Fruit fly (Drosophila melanogaster): ENCODE results near the gene Strump.
A peak's percentile ranks its signal among the peaks of the same experiment; 100 is the strongest.

Strump gene

DNA sequence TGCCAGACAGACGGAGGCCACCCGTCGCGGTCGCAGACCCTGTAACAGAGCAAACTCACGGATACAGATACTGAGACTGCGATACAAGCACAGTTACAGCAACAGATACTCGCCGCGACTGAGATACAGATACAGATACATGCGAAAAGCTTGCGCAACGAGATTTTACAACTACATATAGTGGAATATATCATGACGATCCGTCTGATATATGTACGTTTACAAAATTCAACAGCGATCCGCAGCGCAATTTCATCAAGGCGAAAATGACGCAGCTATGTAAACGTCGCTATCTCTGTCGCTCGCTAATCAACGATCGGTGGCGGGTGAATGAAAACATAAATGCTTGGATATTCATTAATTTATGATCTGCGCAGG is 28.3 kb downstream of the Strump start (continued):
- peak; percentile 91; the same call in 3 of the 4 replicates for TF ChIP-seq chinmo (GFP tag; IDR thresholded peaks at IDR 0.05; ENCODE audit: partially characterized antibody)
- no peak for TF ChIP-seq Ets97D (GFP tag; optimal IDR thresholded peaks at IDR 0.05)
- no peak for TF ChIP-seq CG12155 (GFP tag; optimal IDR thresholded peaks at IDR 0.05)
- no peak for TF ChIP-seq Six4 (GFP tag; optimal IDR thresholded peaks at IDR 0.05)
- TF ChIP-seq Dp (GFP tag; optimal IDR thresholded peaks at IDR 0.05): no peak
- TF ChIP-seq HLH4C (GFP tag; IDR thresholded peaks at IDR 0.05; ENCODE audit: partially characterized antibody): peak; percentile 36; the same call in 1 of the 3 replicates
- no peak for TF ChIP-seq vnd (GFP tag; IDR thresholded peaks at IDR 0.05; ENCODE audit: partially characterized antibody)
- no peak for TF ChIP-seq z (GFP tag; IDR thresholded peaks at IDR 0.05)
- no peak for TF ChIP-seq mam (GFP tag; optimal IDR thresholded peaks at IDR 0.05)
- TF ChIP-seq CG15479 (GFP tag; optimal IDR thresholded peaks at IDR 0.05): no peak
- peak; percentile 51 for TF ChIP-seq nom (GFP tag; optimal IDR thresholded peaks at IDR 0.05)
- no peak for TF ChIP-seq NFAT (GFP tag; IDR thresholded peaks at IDR 0.05)
- peak; percentile 46 for TF ChIP-seq grn (GFP tag; optimal IDR thresholded peaks at IDR 0.05)
- TF ChIP-seq salm (tag; optimal IDR thresholded peaks at IDR 0.05): no peak
- no peak for TF ChIP-seq CG9817 (tag; optimal IDR thresholded peaks at IDR 0.05)
- peak; percentile 54 for TF ChIP-seq Adf1 (GFP tag; IDR thresholded peaks at IDR 0.05)
- no peak for TF ChIP-seq CG30403 (GFP tag; optimal IDR thresholded peaks at IDR 0.05)
- TF ChIP-seq CG12236 (GFP tag; optimal IDR thresholded peaks at IDR 0.05): no peak
- TF ChIP-seq abd-A (tag; optimal IDR thresholded peaks at IDR 0.05): no peak
- no peak for TF ChIP-seq inv (GFP tag; IDR thresholded peaks at IDR 0.05; ENCODE audit: partially characterized antibody)
- no peak for TF ChIP-seq slou (GFP tag; optimal IDR thresholded peaks at IDR 0.05)
- TF ChIP-seq CG12104 (GFP tag; optimal IDR thresholded peaks at IDR 0.05): no peak
- TF ChIP-seq fd64A (GFP tag; optimal IDR thresholded peaks at IDR 0.05): no peak
- TF ChIP-seq CG9797 (GFP tag; optimal IDR thresholded peaks at IDR 0.05): no peak
- TF ChIP-seq yki (optimal IDR thresholded peaks at IDR 0.05): no peak
- peak; percentile 27 for TF ChIP-seq sug (tag; optimal IDR thresholded peaks at IDR 0.05)
- TF ChIP-seq Ets65A (GFP tag): no peak
- 0 out of 3 replicates have a peak, but pooled peaks have one; percentile 14 for TF ChIP-seq ci (GFP tag; IDR thresholded peaks at IDR 0.05)
- TF ChIP-seq CG7786 (GFP tag; optimal IDR thresholded peaks at IDR 0.05): no peak
- no peak for TF ChIP-seq CG12942 (GFP tag; optimal IDR thresholded peaks at IDR 0.05)
- no peak for TF ChIP-seq CG18619 (GFP tag; optimal IDR thresholded peaks at IDR 0.05)
- TF ChIP-seq CG14860 (GFP tag; IDR thresholded peaks at IDR 0.05; ENCODE audit: partially characterized antibody): no peak
- no peak for TF ChIP-seq CG43689 (GFP tag; IDR thresholded peaks at IDR 0.05)
- peak; percentile 90 for TF ChIP-seq CG13894 (tag; optimal IDR thresholded peaks at IDR 0.05)
- no peak for TF ChIP-seq wek (GFP tag; optimal IDR thresholded peaks at IDR 0.05)
- peak; percentile 65 for TF ChIP-seq CG10543 (GFP tag; optimal IDR thresholded peaks at IDR 0.05)
- no peak for TF ChIP-seq CG6254 (GFP tag; optimal IDR thresholded peaks at IDR 0.05)
- TF ChIP-seq CG12071 (GFP tag; optimal IDR thresholded peaks at IDR 0.05): peak; percentile 29
- no peak for TF ChIP-seq run (tag; optimal IDR thresholded peaks at IDR 0.05)
- no peak for TF ChIP-seq Hr78 (GFP tag; optimal IDR thresholded peaks at IDR 0.05)
- TF ChIP-seq CG3065 (GFP tag; optimal IDR thresholded peaks at IDR 0.05): no peak
- no peak for TF ChIP-seq CG8944 (GFP tag; optimal IDR thresholded peaks at IDR 0.05)
- TF ChIP-seq sim (GFP tag; IDR thresholded peaks at IDR 0.05): no peak
- TF ChIP-seq Sin3A (optimal IDR thresholded peaks at IDR 0.05): no peak
- TF ChIP-seq exex (tag; optimal IDR thresholded peaks at IDR 0.05): peak; percentile 14
- TF ChIP-seq CG33557 (GFP tag; optimal IDR thresholded peaks at IDR 0.05): no peak
- no peak for TF ChIP-seq CG6765 (GFP tag; optimal IDR thresholded peaks at IDR 0.05)
- peak; percentile 81 for TF ChIP-seq sd (tag; optimal IDR thresholded peaks at IDR 0.05)
- no peak for TF ChIP-seq CG14667 (GFP tag; IDR thresholded peaks at IDR 0.05)
- no peak for TF ChIP-seq Atf-2 (GFP tag; optimal IDR thresholded peaks at IDR 0.05)
- no peak for TF ChIP-seq ems (GFP tag; optimal IDR thresholded peaks at IDR 0.05)
- no peak for TF ChIP-seq br (optimal IDR thresholded peaks at IDR 0.05)
